Fruit fly (Drosophila melanogaster) whole organism, embryonic: Measurements from ENCODE around the gene Decay.
A peak's percentile ranks its signal among the peaks of the same experiment; 100 is the strongest.

Source experiments
- B-H1 ChIP-seq: fragments of 200-800 bp; sonication (Bioruptor generic); IDR thresholded peaks from 3 replicates; pipeline ENCODE4 v1.3.6; 2022; ENCODE audit warnings: missing biosample characterization, missing genetic modification characterization
- Blimp-1 ChIP-seq: fragments of 200-800 bp; sonication (Bioruptor generic); optimal IDR thresholded peaks from 3 replicates; lab custom pipeline; 2018; ENCODE audit warnings: missing biosample characterization, missing genetic modification characterization, mild to moderate bottlenecking, moderate library complexity, missing genetic modification reagents
- C15 ChIP-seq: fragments of 200-800 bp; sonication (Bioruptor generic); IDR thresholded peaks from 3 replicates; pipeline ENCODE4 v1.3.6; 2022; ENCODE audit warnings: missing biosample characterization, missing genetic modification characterization
- CG10147 ChIP-seq: fragments of 200-800 bp; sonication (Bioruptor generic); optimal IDR thresholded peaks from 2 replicates; lab custom pipeline; 2019; ENCODE audit warnings: missing biosample characterization, mild to moderate bottlenecking, missing genetic modification characterization, moderate library complexity
- CG10565 ChIP-seq: fragments of 200-800 bp; sonication (Bioruptor generic); optimal IDR thresholded peaks from 3 replicates; lab custom pipeline; 2016; ENCODE audit warnings: missing biosample characterization, mild to moderate bottlenecking, missing genetic modification characterization
- CG12155 ChIP-seq: fragments of 200-800 bp; sonication (Bioruptor generic); optimal IDR thresholded peaks from 3 replicates; lab custom pipeline; 2016; ENCODE audit warnings: missing biosample characterization, missing genetic modification characterization
- CG12219 ChIP-seq: fragments of 200-800 bp; sonication (Bioruptor generic); optimal IDR thresholded peaks from 3 replicates; lab custom pipeline; 2018; ENCODE audit warnings: missing biosample characterization, mild to moderate bottlenecking, missing genetic modification characterization
- CG12659 ChIP-seq: fragments of 200-800 bp; sonication (Bioruptor generic); optimal IDR thresholded peaks from 3 replicates; lab custom pipeline; 2017; ENCODE audit warnings: mild to moderate bottlenecking, missing biosample characterization, missing genetic modification reagents, missing genetic modification characterization
- CG13624 ChIP-seq: fragments of 200-800 bp; sonication (Bioruptor generic); optimal IDR thresholded peaks from 2 replicates; lab custom pipeline; 2016; ENCODE audit warnings: missing biosample characterization, missing genetic modification characterization
- CG17802 ChIP-seq: fragments of 200-800 bp; sonication (Bioruptor generic); optimal IDR thresholded peaks from 2 replicates; lab custom pipeline; 2018; ENCODE audit warnings: missing biosample characterization, mild to moderate bottlenecking, missing genetic modification characterization, moderate library complexity
- CG17912 ChIP-seq: fragments of 200-800 bp; sonication (Bioruptor generic); optimal IDR thresholded peaks from 2 replicates; lab custom pipeline; 2018; ENCODE audit warnings: missing biosample characterization, mild to moderate bottlenecking, missing genetic modification characterization
- CG2202 ChIP-seq: fragments of 200-800 bp; sonication (Bioruptor generic); optimal IDR thresholded peaks from 2 replicates; lab custom pipeline; 2018; ENCODE audit warnings: missing biosample characterization, mild to moderate bottlenecking, missing genetic modification characterization
- CG2678 ChIP-seq: fragments of 200-800 bp; sonication (Bioruptor generic); optimal IDR thresholded peaks from 3 replicates; lab custom pipeline; 2019; ENCODE audit warnings: missing biosample characterization, mild to moderate bottlenecking, missing genetic modification characterization, moderate library complexity
- CG3281 ChIP-seq: fragments of 200-800 bp; sonication (Bioruptor generic); optimal IDR thresholded peaks from 3 replicates; lab custom pipeline; 2017; ENCODE audit warnings: missing biosample characterization, mild to moderate bottlenecking, missing genetic modification characterization
- CG5245 ChIP-seq: fragments of 200-800 bp; sonication (Bioruptor generic); optimal IDR thresholded peaks from 3 replicates; lab custom pipeline; 2016; ENCODE audit warnings: missing biosample characterization, missing genetic modification characterization
- CG7271 ChIP-seq: fragments of 200-800 bp; sonication (Bioruptor generic); optimal IDR thresholded peaks from 2 replicates; lab custom pipeline; 2018; ENCODE audit warnings: missing biosample characterization, mild to moderate bottlenecking, missing genetic modification characterization, moderate library complexity
- CG7987 ChIP-seq: fragments of 200-800 bp; sonication (Bioruptor generic); optimal IDR thresholded peaks from 2 replicates; lab custom pipeline; 2018; ENCODE audit warnings: missing biosample characterization, mild to moderate bottlenecking, missing genetic modification characterization, moderate library complexity
- CTCF ChIP-seq: fragments of 200-800 bp; sonication (Bioruptor generic); optimal IDR thresholded peaks from 2 replicates; lab custom pipeline; 2017; ENCODE audit warnings: missing biosample characterization, mild to moderate bottlenecking, missing genetic modification characterization, moderate library complexity
- Drgx ChIP-seq: fragments of 200-800 bp; sonication (Bioruptor generic); IDR thresholded peaks from 2 replicates; pipeline ENCODE4 v1.3.6; 2022; ENCODE audit warnings: missing biosample characterization, missing genetic modification characterization
- Elba2 ChIP-seq: fragments of 200-800 bp; sonication (Bioruptor generic); optimal IDR thresholded peaks from 3 replicates; lab custom pipeline; 2016; ENCODE audit warnings: missing biosample characterization, missing genetic modification characterization
- GATAe ChIP-seq: fragments of 200-800 bp; sonication (Bioruptor generic); conservative IDR thresholded peaks from 2 replicates; pipeline ENCODE4 v1.3.6; 2022; ENCODE audit warnings: missing biosample characterization, missing genetic modification characterization
- Hmr ChIP-seq: fragments of 200-800 bp; sonication (Bioruptor generic); optimal IDR thresholded peaks from 3 replicates; lab custom pipeline; 2017; ENCODE audit warnings: mild to moderate bottlenecking, missing biosample characterization, missing genetic modification reagents, missing genetic modification characterization
- Lpt ChIP-seq: fragments of >200 bp; optimal IDR thresholded peaks from 2 replicates; lab custom pipeline; 2018; ENCODE audit warnings: missing biosample characterization, missing genetic modification characterization
- Oli ChIP-seq: fragments of 200-800 bp; sonication (Bioruptor generic); optimal IDR thresholded peaks from 2 replicates; lab custom pipeline; 2018; ENCODE audit warnings: missing biosample characterization, mild to moderate bottlenecking, missing genetic modification characterization, moderate library complexity
- PHDP ChIP-seq: fragments of 200-800 bp; sonication (Bioruptor generic); optimal IDR thresholded peaks from 3 replicates; lab custom pipeline; 2018; ENCODE audit warnings: missing biosample characterization, mild to moderate bottlenecking, missing genetic modification characterization, moderate library complexity
- Rfx ChIP-seq: fragments of 200-800 bp; sonication (Bioruptor generic); IDR thresholded peaks from 2 replicates; pipeline ENCODE4 v1.3.6; 2022; ENCODE audit warnings: missing biosample characterization, missing genetic modification characterization
- Spps ChIP-seq: fragments of 200-800 bp; sonication (Bioruptor generic); optimal IDR thresholded peaks from 2 replicates; lab custom pipeline; 2018; ENCODE audit warnings: missing biosample characterization, mild to moderate bottlenecking, missing genetic modification characterization
- ab ChIP-seq: fragments of 200-800 bp; sonication (Bioruptor generic); optimal IDR thresholded peaks from 2 replicates; lab custom pipeline; 2016; ENCODE audit warnings: missing biosample characterization, missing genetic modification characterization
- ase ChIP-seq: fragments of 200-800 bp; sonication (Bioruptor generic); IDR thresholded peaks from 3 replicates; pipeline ENCODE4 v1.3.6; 2022; ENCODE audit warnings: missing biosample characterization, missing genetic modification characterization
- ash1 ChIP-seq: fragments of 200-800 bp; sonication (Bioruptor generic); optimal IDR thresholded peaks from 2 replicates; lab custom pipeline; 2018; ENCODE audit warnings: missing biosample characterization, mild to moderate bottlenecking, missing genetic modification characterization
- bcd ChIP-seq: fragments of 200-800 bp; sonication (Bioruptor generic); optimal IDR thresholded peaks from 2 replicates; lab custom pipeline; 2017; ENCODE audit warnings: missing biosample characterization, mild to moderate bottlenecking, missing genetic modification characterization
- btn ChIP-seq: fragments of 200-800 bp; sonication (Bioruptor generic); optimal IDR thresholded peaks from 2 replicates; lab custom pipeline; 2016; ENCODE audit warnings: missing biosample characterization, missing genetic modification characterization
- caup ChIP-seq: fragments of 200-800 bp; sonication (Bioruptor generic); optimal IDR thresholded peaks from 3 replicates; lab custom pipeline; 2017; ENCODE audit warnings: missing biosample characterization, mild to moderate bottlenecking, missing genetic modification characterization, moderate library complexity; ENCODE audit not compliant: severe bottlenecking
- danr ChIP-seq: fragments of 200-800 bp; sonication (Bioruptor generic); IDR thresholded peaks from 2 replicates; pipeline ENCODE4 v1.3.6; 2022; ENCODE audit warnings: missing biosample characterization, missing genetic modification characterization
- fd102C ChIP-seq: fragments of 200-800 bp; sonication (Bioruptor generic); optimal IDR thresholded peaks from 2 replicates; lab custom pipeline; 2018; ENCODE audit warnings: missing biosample characterization, mild to moderate bottlenecking, missing genetic modification characterization, moderate library complexity
- fd3F ChIP-seq: fragments of 200-800 bp; sonication (Bioruptor generic); optimal IDR thresholded peaks from 2 replicates; lab custom pipeline; 2018; ENCODE audit warnings: missing biosample characterization, mild to moderate bottlenecking, missing genetic modification characterization, moderate library complexity
- fru ChIP-seq: fragments of >200 bp; optimal IDR thresholded peaks from 2 replicates; lab custom pipeline; 2017
- gce ChIP-seq: fragments of 200-800 bp; sonication (Bioruptor generic); IDR thresholded peaks from 3 replicates; pipeline ENCODE4 v1.3.6; 2022; ENCODE audit warnings: missing biosample characterization, missing genetic modification characterization
- gcm2 ChIP-seq: fragments of 200-800 bp; sonication (Bioruptor generic); optimal IDR thresholded peaks from 2 replicates; lab custom pipeline; 2016; ENCODE audit warnings: missing biosample characterization, missing genetic modification characterization
- maf-S ChIP-seq: fragments of 200-800 bp; sonication (Bioruptor generic); optimal IDR thresholded peaks from 2 replicates; lab custom pipeline; 2016; ENCODE audit warnings: missing biosample characterization, missing genetic modification characterization
- nmo ChIP-seq: fragments of 200-800 bp; sonication (Bioruptor generic); optimal IDR thresholded peaks from 2 replicates; lab custom pipeline; 2018; ENCODE audit warnings: missing biosample characterization, mild to moderate bottlenecking, missing genetic modification characterization, moderate library complexity
- onecut ChIP-seq: fragments of 200-800 bp; sonication (Bioruptor generic); IDR thresholded peaks from 2 replicates; pipeline ENCODE4 v1.3.6; 2022; ENCODE audit warnings: missing biosample characterization, missing genetic modification characterization
- pfk ChIP-seq: fragments of 200-800 bp; sonication (Bioruptor generic); optimal IDR thresholded peaks from 2 replicates; lab custom pipeline; 2018; ENCODE audit warnings: missing biosample characterization, mild to moderate bottlenecking, missing genetic modification characterization, moderate library complexity
- scrt ChIP-seq: fragments of 200-800 bp; sonication (Bioruptor generic); optimal IDR thresholded peaks from 2 replicates; lab custom pipeline; 2018; ENCODE audit warnings: missing biosample characterization, mild to moderate bottlenecking, missing genetic modification characterization, moderate library complexity
- slbo ChIP-seq: fragments of 200-800 bp; sonication (Bioruptor generic); IDR thresholded peaks from 2 replicates; pipeline ENCODE4 v1.3.6; 2022; ENCODE audit warnings: missing biosample characterization, missing genetic modification characterization
- sna ChIP-seq: fragments of 200-800 bp; sonication (Bioruptor generic); IDR thresholded peaks from 2 replicates; pipeline ENCODE4 v1.3.6; 2022; ENCODE audit warnings: missing biosample characterization, missing genetic modification characterization; ENCODE audit not compliant: partially characterized antibody
- ssp ChIP-seq: fragments of 200-800 bp; sonication (Bioruptor generic); IDR thresholded peaks from 2 replicates; pipeline ENCODE4 v1.3.6; 2022; ENCODE audit warnings: missing biosample characterization, missing genetic modification characterization
- stwl ChIP-seq: fragments of 200-800 bp; sonication (Bioruptor generic); optimal IDR thresholded peaks from 3 replicates; lab custom pipeline; 2018; ENCODE audit warnings: missing biosample characterization, mild to moderate bottlenecking, missing genetic modification characterization, moderate library complexity
- unpg ChIP-seq: fragments of 200-800 bp; sonication (Bioruptor generic); optimal IDR thresholded peaks from 3 replicates; lab custom pipeline; 2018; ENCODE audit warnings: missing biosample characterization, mild to moderate bottlenecking, missing genetic modification characterization, moderate library complexity
- wdn ChIP-seq: fragments of 200-800 bp; sonication (Bioruptor generic); IDR thresholded peaks from 2 replicates; pipeline ENCODE4 v1.3.6; 2022; ENCODE audit warnings: missing biosample characterization, missing genetic modification characterization
- zen2 ChIP-seq: fragments of 200-800 bp; sonication (Bioruptor generic); IDR thresholded peaks from 3 replicates; pipeline ENCODE4 v1.3.6; 2022; ENCODE audit warnings: missing biosample characterization, missing genetic modification characterization; ENCODE audit not compliant: partially characterized antibody

The Decay gene

DNA sequence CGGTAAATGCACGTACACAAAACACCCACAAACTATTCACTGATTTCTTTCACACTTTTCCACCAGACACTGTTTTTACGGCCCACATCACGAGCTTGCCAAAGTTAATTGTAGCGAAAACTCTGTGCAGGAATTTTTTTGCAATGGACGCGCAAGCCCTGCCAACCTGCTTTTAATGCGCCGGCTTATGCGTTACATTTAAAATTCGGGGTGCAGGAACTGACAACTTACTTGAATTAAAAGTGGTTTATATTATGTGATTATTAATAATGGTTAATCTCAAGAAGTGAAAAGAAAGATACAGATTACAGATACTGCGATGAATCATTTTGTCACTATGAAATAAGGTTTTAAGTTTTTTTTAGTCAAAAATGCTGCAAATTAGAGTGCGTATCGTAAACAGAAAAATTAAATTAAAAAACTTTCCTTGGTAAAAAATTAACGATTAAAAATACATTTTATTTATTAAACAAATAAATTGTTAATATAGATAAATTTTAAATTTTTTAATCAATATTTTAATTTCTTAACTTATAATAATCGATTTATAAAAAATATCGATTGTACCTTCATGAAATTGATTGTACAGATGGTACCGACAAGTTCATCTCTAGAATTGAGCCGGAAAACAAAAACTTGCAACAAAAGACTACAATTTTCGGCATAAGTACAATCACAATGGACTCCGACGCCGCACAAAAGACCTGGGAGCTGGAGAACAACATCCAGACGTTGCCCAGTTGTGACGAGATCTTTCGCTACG, 31.2 kb downstream of the Decay start, which contains the start of the genes CG42232 and CSN5 (continued):
- no peak for TF ChIP-seq gcm2 (GFP tag; lab: Kevin White, UChicago)
- peak; percentile 65; the same call in 1 of the 2 replicates for TF ChIP-seq Rfx (GFP tag; lab: Robert Waterston, UW)
- TF ChIP-seq sna (GFP tag; lab: Robert Waterston, UW), result no peak
- TF ChIP-seq fd102C (GFP tag; lab: Kevin White, UChicago), result no peak
- no peak for TF ChIP-seq C15 (GFP tag; lab: Robert Waterston, UW)
- TF ChIP-seq wdn (GFP tag; lab: Robert Waterston, UW), result no peak
- TF ChIP-seq unpg, result no peak
- TF ChIP-seq GATAe (GFP tag; lab: Robert Waterston, UW), result no peak
- no peak for TF ChIP-seq CTCF (GFP tag; lab: Kevin White, UChicago)
- no peak for TF ChIP-seq CG10147 (GFP tag; lab: Kevin White, UChicago)
- TF ChIP-seq nmo (GFP tag; lab: Kevin White, UChicago), result peak; percentile 84
- TF ChIP-seq PHDP (tag; lab: Kevin White, UChicago), result no peak
- TF ChIP-seq onecut (GFP tag; lab: Robert Waterston, UW), result no peak
- no peak for TF ChIP-seq Drgx (GFP tag; lab: Robert Waterston, UW)
- no peak for TF ChIP-seq CG7987 (GFP tag; lab: Kevin White, UChicago)
- no peak for TF ChIP-seq CG17912 (GFP tag; lab: Kevin White, UChicago)
- no peak for TF ChIP-seq ab (GFP tag; lab: Kevin White, UChicago)
- no peak for TF ChIP-seq gce (GFP tag; lab: Robert Waterston, UW)
- TF ChIP-seq Blimp-1 (GFP tag; lab: Kevin White, UChicago), result no peak
- TF ChIP-seq CG2202, result no peak
- no peak for TF ChIP-seq caup (GFP tag; lab: Kevin White, UChicago)
- no peak for TF ChIP-seq ash1 (GFP tag; lab: Kevin White, UChicago)
- no peak for TF ChIP-seq CG7271 (tag; lab: Kevin White, UChicago)
- TF ChIP-seq ssp (GFP tag; lab: Robert Waterston, UW), result no peak
- peak; percentile 55 for TF ChIP-seq CG12155 (GFP tag; lab: Kevin White, UChicago)
- TF ChIP-seq CG17802 (tag; lab: Kevin White, UChicago), result peak; percentile 6
- TF ChIP-seq fd3F, result no peak
- TF ChIP-seq Lpt (GFP tag; lab: Kevin White, UChicago), result no peak
- TF ChIP-seq maf-S (GFP tag; lab: Kevin White, UChicago), result peak; percentile 37
- no peak for TF ChIP-seq Oli
- peak; percentile 68 for TF ChIP-seq stwl
- TF ChIP-seq Hmr (GFP tag; lab: Kevin White, UChicago), result peak; percentile 51
- TF ChIP-seq btn (GFP tag; lab: Kevin White, UChicago), result no peak
- TF ChIP-seq slbo (GFP tag; lab: Robert Waterston, UW), result peak; percentile 69
- TF ChIP-seq CG12659, result peak; percentile 73
- no peak for TF ChIP-seq danr (GFP tag; lab: Robert Waterston, UW)
- TF ChIP-seq CG2678 (tag; lab: Kevin White, UChicago), result no peak
- no peak for TF ChIP-seq bcd
- TF ChIP-seq CG13624 (GFP tag; lab: Kevin White, UChicago), result no peak
- TF ChIP-seq pfk (GFP tag; lab: Kevin White, UChicago), result no peak
- TF ChIP-seq CG10565, result no peak
- TF ChIP-seq scrt (GFP tag; lab: Kevin White, UChicago), result no peak
- no peak for TF ChIP-seq B-H1 (GFP tag; lab: Robert Waterston, UW)
- no peak for TF ChIP-seq CG12219 (GFP tag; lab: Kevin White, UChicago)
- no peak for TF ChIP-seq zen2 (GFP tag; lab: Robert Waterston, UW)
- no peak for TF ChIP-seq ase (GFP tag; lab: Robert Waterston, UW)
- no peak for TF ChIP-seq CG3281 (GFP tag; lab: Kevin White, UChicago)
- peak; percentile 49 for TF ChIP-seq CG5245 (GFP tag; lab: Kevin White, UChicago)
- no peak for TF ChIP-seq fru (lab: Kevin White, UChicago)
- TF ChIP-seq Spps, result no peak
- no peak for TF ChIP-seq Elba2 (GFP tag; lab: Kevin White, UChicago)
